Worm (Caenorhabditis elegans) whole organism, L2 larva: ENCODE measurements around the gene T04F3.3.

ENCODE experiments used
- C34F6.9 ChIP-seq: fragments of 150-350 bp; optimal IDR thresholded peaks from 2 replicates; lab custom pipeline; 2014; ENCODE audit warnings: missing biosample characterization, missing genetic modification characterization
- F13H6.1 ChIP-seq: sonication (generic microtip); optimal IDR thresholded peaks from 2 replicates; lab custom pipeline; 2016; ENCODE audit warnings: missing genetic modification characterization, missing compliant biosample characterization
- R02D3.7 ChIP-seq: fragments of 150-350 bp; optimal IDR thresholded peaks from 2 replicates; lab custom pipeline; 2014; ENCODE audit warnings: missing biosample characterization, missing genetic modification characterization
- Y55F3AM.14 ChIP-seq: fragments of 200-800 bp; sonication (Bioruptor generic); optimal IDR thresholded peaks from 2 replicates; lab custom pipeline; 2018; ENCODE audit warnings: mild to moderate bottlenecking, missing genetic modification characterization, missing compliant biosample characterization
- ZK546.5 ChIP-seq: sonication (generic microtip); optimal IDR thresholded peaks from 2 replicates; lab custom pipeline; 2017; ENCODE audit warnings: missing biosample characterization, missing genetic modification characterization
- alr-1 ChIP-seq: fragments of 150-350 bp; optimal IDR thresholded peaks from 2 replicates; lab custom pipeline; 2014; ENCODE audit warnings: missing biosample characterization, missing genetic modification characterization
- ama-1 ChIP-seq: fragments of 150-350 bp; optimal IDR thresholded peaks from 2 replicates; lab custom pipeline; 2018; ENCODE audit warnings: inconsistent platforms
- blmp-1 ChIP-seq: sonication (generic microtip); optimal IDR thresholded peaks from 2 replicates; lab custom pipeline; 2017; ENCODE audit warnings: missing genetic modification characterization, mild to moderate bottlenecking, missing compliant biosample characterization, antibody characterized with exemption, moderate library complexity; ENCODE audit not compliant: insufficient read depth
- ceh-16 ChIP-seq: fragments of 150-350 bp; optimal IDR thresholded peaks from 2 replicates; lab custom pipeline; 2014; ENCODE audit warnings: missing biosample characterization, missing genetic modification characterization
- crh-2 ChIP-seq: sonication (generic microtip); optimal IDR thresholded peaks from 2 replicates; lab custom pipeline; 2017; ENCODE audit warnings: missing biosample characterization, missing genetic modification characterization
- egl-27 ChIP-seq: sonication (generic microtip); optimal IDR thresholded peaks from 3 replicates; lab custom pipeline; 2017; ENCODE audit warnings: missing biosample characterization, missing genetic modification reagents, missing genetic modification characterization
- elt-1 ChIP-seq: fragments of 150-350 bp; optimal IDR thresholded peaks from 2 replicates; lab custom pipeline; 2014; ENCODE audit warnings: missing biosample characterization, missing genetic modification characterization
- elt-3 ChIP-seq: sonication (generic microtip); optimal IDR thresholded peaks from 2 replicates; lab custom pipeline; 2017; ENCODE audit warnings: missing biosample characterization, missing genetic modification characterization
- fos-1 ChIP-seq: fragments of 150-350 bp; optimal IDR thresholded peaks from 2 replicates; lab custom pipeline; 2014; ENCODE audit warnings: missing biosample characterization, missing genetic modification characterization
- gmeb-1 ChIP-seq: fragments of 150-350 bp; optimal IDR thresholded peaks from 2 replicates; lab custom pipeline; 2014; ENCODE audit warnings: missing biosample characterization, missing genetic modification characterization
- lin-11 ChIP-seq: fragments of 150-350 bp; sonication (generic microtip); optimal IDR thresholded peaks from 2 replicates; lab custom pipeline; 2014; ENCODE audit warnings: missing biosample characterization, missing genetic modification characterization, inconsistent platforms, mixed read lengths
- lin-13 ChIP-seq: fragments of 150-350 bp; optimal IDR thresholded peaks from 2 replicates; lab custom pipeline; 2014; ENCODE audit warnings: missing biosample characterization, missing genetic modification reagents, missing genetic modification characterization
- lin-39 ChIP-seq: fragments of 150-350 bp; optimal IDR thresholded peaks from 2 replicates; lab custom pipeline; 2014; ENCODE audit warnings: missing biosample characterization, missing genetic modification reagents, missing genetic modification characterization
- lsy-2 ChIP-seq, 2 experiments: fragments of 150-350 bp in 1 of 2; sonication (generic microtip) in 1 of 2; optimal IDR thresholded peaks; 2 replicates each; lab custom pipeline; 2014 to 2017; ENCODE audit warnings: missing biosample characterization in 2 of 2, missing genetic modification characterization in 2 of 2
- mab-5 ChIP-seq: fragments of 150-350 bp; optimal IDR thresholded peaks from 2 replicates; lab custom pipeline; 2014; ENCODE audit warnings: missing biosample characterization, missing genetic modification characterization
- mbf-1 ChIP-seq: sonication (generic microtip); optimal IDR thresholded peaks from 2 replicates; lab custom pipeline; 2017; ENCODE audit warnings: missing biosample characterization, missing genetic modification characterization
- mdl-1 ChIP-seq, 2 experiments: fragments of 150-350 bp in 1 of 2; sonication (generic microtip) in 1 of 2; optimal IDR thresholded peaks; 2 replicates each; lab custom pipeline; 2017; ENCODE audit warnings: missing biosample characterization in 2 of 2, missing genetic modification characterization in 2 of 2
- nhr-10 ChIP-seq: sonication (generic microtip); optimal IDR thresholded peaks from 2 replicates; lab custom pipeline; 2017; ENCODE audit warnings: missing biosample characterization, missing genetic modification characterization
- nhr-11 ChIP-seq: fragments of 150-350 bp; optimal IDR thresholded peaks from 2 replicates; lab custom pipeline; 2014; ENCODE audit warnings: missing biosample characterization, missing genetic modification characterization
- nhr-12 ChIP-seq: fragments of 150-350 bp; optimal IDR thresholded peaks from 2 replicates; lab custom pipeline; 2014; ENCODE audit warnings: missing biosample characterization, missing genetic modification characterization
- nhr-129 ChIP-seq: fragments of 150-350 bp; optimal IDR thresholded peaks from 2 replicates; lab custom pipeline; 2014; ENCODE audit warnings: missing biosample characterization, missing genetic modification characterization
- nhr-21 ChIP-seq: fragments of 150-350 bp; optimal IDR thresholded peaks from 2 replicates; lab custom pipeline; 2014; ENCODE audit warnings: missing biosample characterization, missing genetic modification characterization
- nhr-23 ChIP-seq: fragments of 150-350 bp; optimal IDR thresholded peaks from 2 replicates; lab custom pipeline; 2014; ENCODE audit warnings: missing biosample characterization, missing genetic modification reagents, missing genetic modification characterization
- nhr-237 ChIP-seq: fragments of 150-350 bp; optimal IDR thresholded peaks from 2 replicates; lab custom pipeline; 2014; ENCODE audit warnings: missing biosample characterization, missing genetic modification characterization
- nhr-25 ChIP-seq: fragments of 150-350 bp; sonication (generic microtip); optimal IDR thresholded peaks from 3 replicates; lab custom pipeline; 2014; ENCODE audit warnings: missing biosample characterization, missing genetic modification characterization
- nhr-6 ChIP-seq: fragments of 150-350 bp; optimal IDR thresholded peaks from 2 replicates; lab custom pipeline; 2014; ENCODE audit warnings: missing biosample characterization, missing genetic modification characterization
- nhr-77 ChIP-seq: fragments of 150-350 bp; optimal IDR thresholded peaks from 2 replicates; lab custom pipeline; 2014; ENCODE audit warnings: missing biosample characterization, missing genetic modification characterization
- peb-1 ChIP-seq: fragments of 150-350 bp; optimal IDR thresholded peaks from 2 replicates; lab custom pipeline; 2014; ENCODE audit warnings: missing biosample characterization, missing genetic modification characterization
- sem-4 ChIP-seq: fragments of 150-350 bp; optimal IDR thresholded peaks from 2 replicates; lab custom pipeline; 2014; ENCODE audit warnings: missing biosample characterization, missing genetic modification reagents, missing genetic modification characterization
- skn-1 ChIP-seq: sonication (generic microtip); optimal IDR thresholded peaks from 2 replicates; lab custom pipeline; 2017; ENCODE audit warnings: missing biosample characterization, missing genetic modification characterization
- sma-3 ChIP-seq: sonication (generic microtip); optimal IDR thresholded peaks from 2 replicates; lab custom pipeline; 2016; ENCODE audit warnings: missing genetic modification reagents, missing genetic modification characterization, missing compliant biosample characterization
- sma-9 ChIP-seq, 2 experiments: fragments of 150-350 bp in 1 of 2; sonication (generic microtip) in 1 of 2; optimal IDR thresholded peaks; 2 replicates each; lab custom pipeline; 2014 to 2016; ENCODE audit warnings: missing genetic modification characterization in 2 of 2, mild to moderate bottlenecking in 1 of 2, missing biosample characterization in 1 of 2, missing compliant biosample characterization in 1 of 2, missing genetic modification reagents in 1 of 2, moderate library complexity in 1 of 2
- unc-55 ChIP-seq: fragments of 150-350 bp; sonication (generic microtip); optimal IDR thresholded peaks from 3 replicates; lab custom pipeline; 2014; ENCODE audit warnings: missing biosample characterization, missing genetic modification reagents, missing genetic modification characterization
- unc-62 ChIP-seq: fragments of 150-350 bp; optimal IDR thresholded peaks from 2 replicates; lab custom pipeline; 2014; ENCODE audit warnings: missing biosample characterization, missing genetic modification reagents, missing genetic modification characterization
- ztf-1 ChIP-seq: fragments of 200-800 bp; sonication (Bioruptor generic); conservative IDR thresholded peaks from 2 replicates; pipeline ENCODE4 v1.3.6; 2022; ENCODE audit warnings: missing genetic modification characterization, missing compliant biosample characterization
- ztf-11 ChIP-seq: sonication (generic microtip); optimal IDR thresholded peaks from 2 replicates; lab custom pipeline; 2017; ENCODE audit warnings: missing biosample characterization, missing genetic modification characterization
- ztf-4 ChIP-seq: fragments of 150-350 bp; optimal IDR thresholded peaks from 2 replicates; lab custom pipeline; 2014; ENCODE audit warnings: missing biosample characterization, missing genetic modification characterization

T04F3.3 gene

DNA sequence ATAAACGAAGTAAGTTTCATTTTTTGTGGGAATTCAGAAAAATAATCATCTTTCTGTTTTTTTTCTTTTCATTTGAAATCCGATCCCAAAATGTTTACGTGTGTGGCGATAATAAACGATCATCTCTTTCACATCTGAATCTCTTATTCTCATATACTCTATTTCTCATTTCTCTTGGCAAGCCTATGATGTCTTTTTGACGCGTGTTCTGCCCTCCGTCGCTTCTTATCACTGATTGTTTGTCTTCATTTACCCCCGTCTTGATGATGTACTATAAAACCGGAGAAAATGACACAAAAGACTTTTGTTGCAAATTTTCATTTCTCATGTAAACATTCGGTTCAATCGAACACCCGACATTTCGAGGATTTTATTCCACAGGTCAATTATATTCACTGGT lies 19.1 kb downstream of the T04F3.3 start (continued):
- no peak for TF ChIP-seq ceh-16 (tag; lab: Kevin White, UChicago)
- TF ChIP-seq lin-13 (GFP tag; lab: Kevin White, UChicago): no peak
- peak; percentile 11 for TF ChIP-seq sma-3 (GFP tag; lab: Kevin White, UChicago)
- TF ChIP-seq lin-11 (tag; lab: Kevin White, UChicago): no peak
- no peak for TF ChIP-seq nhr-6 (tag; lab: Kevin White, UChicago)
- TF ChIP-seq nhr-237 (tag; lab: Kevin White, UChicago): no peak
- TF ChIP-seq nhr-11 (tag; lab: Kevin White, UChicago): no peak
- TF ChIP-seq nhr-77 (tag; lab: Kevin White, UChicago): no peak
- no peak for TF ChIP-seq egl-27 (tag; lab: Kevin White, UChicago)
- TF ChIP-seq mdl-1 (tag; optimal IDR thresholded peaks at IDR 0.05; lab: Kevin White, UChicago): no peak
- TF ChIP-seq alr-1 (tag; lab: Kevin White, UChicago): no peak
- peak in 1 of 2 experiments; percentile 45 for TF ChIP-seq lsy-2 (tag; optimal IDR thresholded peaks at IDR 0.05; lab: Kevin White, UChicago)
- no peak for TF ChIP-seq ztf-11 (tag; lab: Kevin White, UChicago)
- TF ChIP-seq elt-3: no peak
- no peak for TF ChIP-seq lin-39 (tag; lab: Kevin White, UChicago)
- TF ChIP-seq R02D3.7 (tag; lab: Kevin White, UChicago): no peak
- TF ChIP-seq peb-1 (tag; lab: Kevin White, UChicago): no peak
- no peak for TF ChIP-seq mab-5
- peak; percentile 11 for TF ChIP-seq nhr-21 (tag; lab: Kevin White, UChicago)
- no peak for TF ChIP-seq ZK546.5 (tag; lab: Kevin White, UChicago)
- TF ChIP-seq nhr-12 (tag; lab: Kevin White, UChicago): no peak
- peak; percentile 27 for TF ChIP-seq gmeb-1 (tag; lab: Kevin White, UChicago)
- no peak for TF ChIP-seq nhr-10 (tag; lab: Kevin White, UChicago)
- no peak for TF ChIP-seq ztf-1

ce11 chrV:11779310-11779709 lies 20.6 kb downstream of the T04F3.3 start:
- TF ChIP-seq ztf-4: no peak
- TF ChIP-seq crh-2: no peak
- peak; percentile 57 for TF ChIP-seq elt-1 (tag; lab: Kevin White, UChicago)
- TF ChIP-seq nhr-25 (tag; lab: Kevin White, UChicago): peak; percentile 13
- TF ChIP-seq ceh-16 (tag; lab: Kevin White, UChicago): peak; percentile 68
- peak; percentile 21 for TF ChIP-seq sma-9 (GFP tag; optimal IDR thresholded peaks at IDR 0.05; lab: Kevin White, UChicago)
- no peak for TF ChIP-seq sma-9 (tag; optimal IDR thresholded peaks at IDR 0.05; lab: Kevin White, UChicago)
- TF ChIP-seq nhr-129 (tag; lab: Kevin White, UChicago): no peak

- no peak for TF ChIP-seq nhr-23 (tag; lab: Kevin White, UChicago)
- TF ChIP-seq Y55F3AM.14 (GFP tag; lab: Kevin White, UChicago): no peak
- TF ChIP-seq alr-1 (tag; lab: Kevin White, UChicago): no peak
- TF ChIP-seq C34F6.9: peak; percentile 46
- TF ChIP-seq nhr-25 (tag; lab: Kevin White, UChicago): peak; percentile 21
- no peak for TF ChIP-seq gmeb-1 (tag; lab: Kevin White, UChicago)
- TF ChIP-seq lin-11 (tag; lab: Kevin White, UChicago): no peak
- TF ChIP-seq unc-62 (GFP tag; lab: Kevin White, UChicago): peak; percentile 45
- TF ChIP-seq unc-55 (GFP tag; lab: Kevin White, UChicago): no peak
- TF ChIP-seq ama-1: no peak
- TF ChIP-seq nhr-10 (tag; lab: Kevin White, UChicago): no peak
- TF ChIP-seq sem-4 (tag; lab: Kevin White, UChicago): no peak
- TF ChIP-seq R02D3.7 (tag; lab: Kevin White, UChicago): no peak
- TF ChIP-seq blmp-1: no peak
- no peak for TF ChIP-seq lsy-2 (tag; optimal IDR thresholded peaks at IDR 0.05; lab: Kevin White, UChicago)
- TF ChIP-seq sma-9 (GFP tag; optimal IDR thresholded peaks at IDR 0.05; lab: Kevin White, UChicago): peak; percentile 40
- TF ChIP-seq sma-9 (tag; optimal IDR thresholded peaks at IDR 0.05; lab: Kevin White, UChicago): no peak
- TF ChIP-seq elt-3: no peak
- no peak for TF ChIP-seq skn-1 (tag; lab: Kevin White, UChicago)
- TF ChIP-seq crh-2: peak; percentile 20
- no peak for TF ChIP-seq ztf-1
- TF ChIP-seq nhr-77 (tag; lab: Kevin White, UChicago): no peak
- TF ChIP-seq nhr-6 (tag; lab: Kevin White, UChicago): no peak
- no peak for TF ChIP-seq F13H6.1 (tag; lab: Kevin White, UChicago)
- no peak for TF ChIP-seq fos-1 (tag; lab: Kevin White, UChicago)
- TF ChIP-seq nhr-129 (tag; lab: Kevin White, UChicago): no peak
- no peak for TF ChIP-seq mbf-1 (tag; lab: Kevin White, UChicago)
These were observed 21.1 kb downstream of the T04F3.3 start for ce11 chrV:11779810-11780209.
